Worm (Caenorhabditis elegans) whole organism, L2 larva: Measurements from ENCODE around the gene cyp-35A5.

Experiments
- Y55F3AM.14 ChIP-seq: fragments of 200-800 bp; sonication (Bioruptor generic); optimal IDR thresholded peaks from 2 replicates; lab custom pipeline; 2018; ENCODE audit warnings: mild to moderate bottlenecking, missing genetic modification characterization, missing compliant biosample characterization
- snpc-4 ChIP-seq: fragments of 150-350 bp; optimal IDR thresholded peaks from 2 replicates; lab custom pipeline; 2014; ENCODE audit warnings: missing biosample characterization, missing genetic modification characterization
- unc-39 ChIP-seq: fragments of 150-350 bp; optimal IDR thresholded peaks from 2 replicates; lab custom pipeline; 2014; ENCODE audit warnings: missing biosample characterization, missing genetic modification characterization
- unc-62 ChIP-seq: fragments of 150-350 bp; optimal IDR thresholded peaks from 2 replicates; lab custom pipeline; 2014; ENCODE audit warnings: missing biosample characterization, missing genetic modification reagents, missing genetic modification characterization

- TF ChIP-seq unc-39 (tag; lab: Kevin White, UChicago) (no peak), unc-62 (no peak), snpc-4 (no peak), Y55F3AM.14 (GFP tag; lab: Kevin White, UChicago) (no peak)
Observed at ce11 chrV:3969664-3970063, 33.5 kb downstream of the cyp-35A5 start.
